Fruit fly (Drosophila melanogaster) whole organism, pupa: Measurements from ENCODE around the gene B52.

ENCODE experiments used
- CG10348 ChIP-seq: fragments of 200-800 bp; sonication (Bioruptor generic); IDR thresholded peaks from 2 replicates; pipeline ENCODE4 v1.3.6; 2022; ENCODE audit warnings: missing biosample characterization, missing genetic modification characterization
- CG12605 ChIP-seq: fragments of 200-800 bp; sonication (Bioruptor generic); IDR thresholded peaks from 2 replicates; pipeline ENCODE4 v1.3.6; 2022; ENCODE audit warnings: missing biosample characterization, missing genetic modification characterization
- CG13204 ChIP-seq: fragments of 200-800 bp; sonication (Bioruptor generic); optimal IDR thresholded peaks from 2 replicates; lab custom pipeline; 2018; ENCODE audit warnings: missing biosample characterization, mild to moderate bottlenecking, missing genetic modification characterization, moderate library complexity
- CG14655 ChIP-seq: fragments of 200-800 bp; sonication (Bioruptor generic); optimal IDR thresholded peaks from 3 replicates; lab custom pipeline; 2017; ENCODE audit warnings: mild to moderate bottlenecking, missing biosample characterization, missing genetic modification reagents, missing genetic modification characterization
- CG15710 ChIP-seq: fragments of 200-800 bp; sonication (Bioruptor generic); optimal IDR thresholded peaks from 2 replicates; lab custom pipeline; 2018; ENCODE audit warnings: missing biosample characterization, mild to moderate bottlenecking, missing genetic modification characterization, moderate library complexity
- CG17806 ChIP-seq: fragments of 200-800 bp; sonication (Bioruptor generic); optimal IDR thresholded peaks from 2 replicates; lab custom pipeline; 2018; ENCODE audit warnings: missing biosample characterization, mild to moderate bottlenecking, missing genetic modification characterization, moderate library complexity
- CG32121 ChIP-seq: fragments of 200-800 bp; sonication (Bioruptor generic); IDR thresholded peaks from 2 replicates; pipeline ENCODE4 v1.3.6; 2022; ENCODE audit warnings: missing biosample characterization, missing genetic modification characterization
- CG34367 ChIP-seq: fragments of 200-800 bp; sonication (Bioruptor generic); optimal IDR thresholded peaks from 2 replicates; lab custom pipeline; 2018; ENCODE audit warnings: missing biosample characterization, mild to moderate bottlenecking, missing genetic modification characterization
- CG4496 ChIP-seq: fragments of 200-800 bp; sonication (Bioruptor generic); IDR thresholded peaks from 3 replicates; pipeline ENCODE4 v1.3.6; 2022; ENCODE audit warnings: missing biosample characterization, missing genetic modification characterization
- CG8159 ChIP-seq: fragments of 200-800 bp; sonication (Bioruptor generic); optimal IDR thresholded peaks from 3 replicates; lab custom pipeline; 2018; ENCODE audit warnings: missing biosample characterization, mild to moderate bottlenecking, missing genetic modification characterization, moderate library complexity
- CG8301 ChIP-seq: fragments of 200-800 bp; sonication (Bioruptor generic); optimal IDR thresholded peaks from 2 replicates; lab custom pipeline; 2018; ENCODE audit warnings: missing biosample characterization, mild to moderate bottlenecking, missing genetic modification characterization
- CG9948 ChIP-seq: fragments of 200-800 bp; sonication (Bioruptor generic); optimal IDR thresholded peaks from 2 replicates; lab custom pipeline; 2018; ENCODE audit warnings: missing biosample characterization, mild to moderate bottlenecking, missing genetic modification characterization, moderate library complexity
- D1 ChIP-seq: fragments of 200-800 bp; sonication (Bioruptor generic); optimal IDR thresholded peaks from 2 replicates; lab custom pipeline; 2018; ENCODE audit warnings: missing biosample characterization, mild to moderate bottlenecking, missing genetic modification characterization, moderate library complexity
- EcR ChIP-seq: fragments of 200-800 bp; sonication (Bioruptor generic); optimal IDR thresholded peaks from 3 replicates; lab custom pipeline; 2019; ENCODE audit warnings: missing biosample characterization, missing genetic modification characterization, mild to moderate bottlenecking, moderate library complexity, missing genetic modification reagents
- Ets98B ChIP-seq: fragments of 200-800 bp; sonication (Bioruptor generic); IDR thresholded peaks from 2 replicates; pipeline ENCODE4 v1.3.6; 2022; ENCODE audit warnings: missing biosample characterization, missing genetic modification characterization
- Pif1A ChIP-seq: fragments of 200-800 bp; sonication (Bioruptor generic); optimal IDR thresholded peaks from 3 replicates; lab custom pipeline; 2016; ENCODE audit warnings: missing biosample characterization, missing genetic modification characterization
- Pif1B ChIP-seq: fragments of 200-800 bp; sonication (Bioruptor generic); optimal IDR thresholded peaks from 3 replicates; lab custom pipeline; 2016; ENCODE audit warnings: missing biosample characterization, missing genetic modification characterization
- Snoo ChIP-seq: fragments of 200-800 bp; sonication (Bioruptor generic); optimal IDR thresholded peaks from 3 replicates; lab custom pipeline; 2017; ENCODE audit warnings: missing biosample characterization, mild to moderate bottlenecking, missing genetic modification characterization, inconsistent platforms
- fd96Ca ChIP-seq: fragments of 200-800 bp; sonication (Bioruptor generic); IDR thresholded peaks from 3 replicates; pipeline ENCODE4 v1.3.6; 2022; ENCODE audit warnings: missing biosample characterization, missing genetic modification characterization
- gl ChIP-seq: fragments of 200-800 bp; sonication (Bioruptor generic); optimal IDR thresholded peaks from 2 replicates; lab custom pipeline; 2018; ENCODE audit warnings: missing biosample characterization, mild to moderate bottlenecking, missing genetic modification characterization
- rn ChIP-seq: fragments of 200-800 bp; sonication (Bioruptor generic); IDR thresholded peaks from 2 replicates; pipeline ENCODE4 v1.3.6; 2022; ENCODE audit warnings: missing biosample characterization, missing genetic modification characterization

B52 gene

DNA sequence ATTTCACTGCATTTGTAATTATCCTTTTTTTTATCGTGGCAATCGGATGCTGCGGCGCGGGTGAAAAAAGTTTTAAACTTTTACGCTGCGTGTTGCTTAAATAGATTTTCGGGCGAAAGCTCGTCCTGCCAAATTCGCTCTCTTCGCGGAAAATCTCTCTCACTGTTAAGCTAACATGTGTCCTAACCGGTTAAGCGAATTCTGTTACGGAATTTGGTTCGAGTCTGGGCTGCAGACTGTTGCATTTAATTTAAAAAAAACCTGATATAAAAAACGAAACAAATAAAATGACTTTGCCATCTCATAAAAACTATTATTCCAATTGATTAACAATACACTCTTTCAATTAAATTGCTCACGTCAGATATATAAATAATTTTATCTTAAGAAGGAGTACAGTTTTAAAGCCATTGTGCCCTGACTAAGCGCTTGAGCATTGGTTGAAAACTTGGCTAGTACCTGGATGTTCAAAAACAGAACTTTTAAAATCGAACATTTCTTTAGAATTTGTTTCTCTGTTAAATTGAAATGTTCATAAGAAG, 13.5 kb downstream of the B52 start, which contains the start of gene Task6:
Gene Task6 (minus strand): TSS at position 51 of the 542 bp plus-strand sequence.
- TF ChIP-seq CG14655 (GFP tag; lab: Kevin White, UChicago): no peak
- no peak for TF ChIP-seq Pif1A
- TF ChIP-seq Ets98B (GFP tag; lab: Robert Waterston, UW): no peak
- no peak for TF ChIP-seq EcR (GFP tag; lab: Kevin White, UChicago)
- no peak for TF ChIP-seq CG8159 (tag; lab: Kevin White, UChicago)
- no peak for TF ChIP-seq CG15710 (tag; lab: Kevin White, UChicago)
- no peak for TF ChIP-seq Snoo (tag; lab: Kevin White, UChicago)
- TF ChIP-seq rn: no peak
- no peak for TF ChIP-seq fd96Ca
- no peak for TF ChIP-seq CG17806 (tag; lab: Kevin White, UChicago)
- no peak for TF ChIP-seq D1 (tag; lab: Kevin White, UChicago)
- no peak for TF ChIP-seq CG13204 (GFP tag; lab: Kevin White, UChicago)
- TF ChIP-seq CG4496: no peak
- TF ChIP-seq gl (tag; lab: Kevin White, UChicago): no peak
- no peak for TF ChIP-seq CG12605 (GFP tag; lab: Robert Waterston, UW)

dm6 chr3R:13676137-13677086, 15.3 kb downstream of the B52 start, which contains the start of the genes Lkb1 and CG9588:
Lkb1 (plus strand) TSS chr3R:13676549.
CG9588 (minus strand) TSS chr3R:13676681.
- TF ChIP-seq Pif1A: peak; percentile 80
- TF ChIP-seq CG13204 (GFP tag; lab: Kevin White, UChicago): no peak
- peak; percentile 66 for TF ChIP-seq CG8301
- no peak for TF ChIP-seq D1 (tag; lab: Kevin White, UChicago)
- TF ChIP-seq Ets98B (GFP tag; lab: Robert Waterston, UW): peak; percentile 87
- peak; percentile 60 for TF ChIP-seq CG15710 (tag; lab: Kevin White, UChicago)
- TF ChIP-seq CG32121 (GFP tag; lab: Robert Waterston, UW): peak; percentile 80
- peak; percentile 47; the same call in 1 of the 2 replicates for TF ChIP-seq CG10348 (GFP tag; lab: Robert Waterston, UW)
- no peak for TF ChIP-seq EcR (GFP tag; lab: Kevin White, UChicago)
- TF ChIP-seq Pif1B (GFP tag; lab: Kevin White, UChicago): peak; percentile 74
- TF ChIP-seq CG8159 (tag; lab: Kevin White, UChicago): peak; percentile 59
- TF ChIP-seq rn: peak; percentile 75
- TF ChIP-seq CG4496: peak; percentile 94
- TF ChIP-seq CG9948: peak; percentile 61
- peak; percentile 69 for TF ChIP-seq CG17806 (tag; lab: Kevin White, UChicago)
- peak; percentile 78 for TF ChIP-seq CG12605 (GFP tag; lab: Robert Waterston, UW)
- peak; percentile 88 for TF ChIP-seq fd96Ca
- no peak for TF ChIP-seq CG14655 (GFP tag; lab: Kevin White, UChicago)
- peak; percentile 62 for TF ChIP-seq Snoo (tag; lab: Kevin White, UChicago)
- peak; percentile 66 for TF ChIP-seq CG34367 (tag; lab: Kevin White, UChicago)
- TF ChIP-seq gl (tag; lab: Kevin White, UChicago): peak; percentile 23

DNA sequence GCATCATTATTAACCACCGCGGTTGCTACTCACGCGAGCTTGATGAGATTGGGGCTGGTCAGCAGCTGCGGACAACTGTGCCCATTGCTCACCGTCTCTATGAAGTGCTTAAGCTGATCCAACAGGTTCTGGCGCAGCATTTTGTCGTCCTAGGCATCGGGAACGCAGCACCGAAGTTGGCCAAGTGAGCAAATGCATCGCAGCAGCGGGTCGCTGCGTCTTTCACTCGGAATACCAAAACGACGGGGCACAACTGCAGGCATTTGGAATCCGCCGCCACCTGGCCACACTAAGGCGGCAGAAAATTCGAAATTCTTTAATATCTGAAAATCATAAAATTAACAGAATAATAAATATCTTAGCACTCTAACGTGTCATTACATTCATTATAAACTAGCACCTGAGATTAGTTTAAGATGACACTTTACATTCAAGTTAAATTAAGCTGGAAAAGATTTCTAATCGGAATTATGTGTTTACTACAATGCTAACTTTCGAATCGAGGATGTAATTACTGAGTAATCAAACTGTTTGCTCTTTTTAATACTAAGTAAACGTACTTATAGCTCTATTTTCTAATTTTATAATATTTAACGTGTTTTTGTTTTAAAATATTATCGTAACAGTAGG, 22.0 kb downstream of the B52 start:
- TF ChIP-seq Pif1B (GFP tag; lab: Kevin White, UChicago) (no peak), CG13204 (GFP tag; lab: Kevin White, UChicago) (no peak), Ets98B (GFP tag; lab: Robert Waterston, UW) (no peak), CG17806 (tag; lab: Kevin White, UChicago) (no peak), CG8159 (tag; lab: Kevin White, UChicago) (no peak), CG15710 (tag; lab: Kevin White, UChicago) (no peak), CG9948 (no peak), rn (no peak), fd96Ca (no peak), Snoo (tag; lab: Kevin White, UChicago) (no peak), CG10348 (GFP tag; lab: Robert Waterston, UW) (no peak), CG32121 (GFP tag; lab: Robert Waterston, UW) (no peak), D1 (tag; lab: Kevin White, UChicago) (no peak), CG14655 (GFP tag; lab: Kevin White, UChicago) (no peak), CG4496 (no peak), Pif1A (no peak), CG8301 (no peak), CG34367 (tag; lab: Kevin White, UChicago) (no peak), CG12605 (GFP tag; lab: Robert Waterston, UW) (no peak), EcR (GFP tag; lab: Kevin White, UChicago) (no peak)

DNA sequence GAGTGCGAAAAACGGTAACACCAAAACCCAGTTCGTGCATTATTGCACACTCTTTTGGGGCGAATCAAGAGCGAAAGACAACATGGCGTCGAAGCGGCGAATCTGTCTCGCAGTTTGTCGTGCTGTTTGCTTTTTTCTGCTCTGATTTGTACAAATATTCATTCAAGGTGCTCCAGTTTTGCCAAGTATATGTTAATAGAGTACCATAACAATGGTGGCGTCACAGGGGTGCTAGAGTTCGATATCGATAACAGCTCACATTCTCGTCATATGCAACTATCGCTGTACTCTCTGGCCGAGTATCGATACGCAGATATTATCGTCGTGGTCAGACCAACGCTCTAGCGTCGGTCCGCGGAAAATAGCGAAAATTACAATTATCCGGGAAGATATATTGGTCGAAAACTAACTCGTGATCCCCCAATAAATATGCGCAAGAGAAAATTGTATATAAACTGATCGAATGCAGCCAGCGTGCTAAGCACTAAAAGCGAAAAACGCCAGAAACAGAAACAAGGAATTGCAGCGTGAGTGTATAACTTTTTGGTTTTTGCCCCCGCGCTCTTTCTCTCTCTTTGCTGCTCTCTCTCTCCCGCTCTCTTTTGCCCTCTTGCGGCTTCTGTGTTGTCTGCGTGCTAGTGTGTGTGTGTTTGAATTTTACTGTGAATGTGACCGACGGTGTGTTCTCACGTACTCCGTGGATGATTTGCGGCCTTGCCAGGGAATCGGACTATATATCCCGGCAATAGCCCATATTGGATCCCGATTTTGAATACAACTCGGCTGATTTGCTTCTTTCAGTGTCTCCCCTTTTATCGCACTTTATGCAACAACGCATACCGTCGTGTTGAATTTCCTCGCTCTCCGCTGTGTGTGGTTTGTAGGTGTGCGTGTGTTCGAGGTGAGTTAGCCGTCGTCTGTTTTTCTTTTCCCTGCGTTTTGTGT, 22.8 kb downstream of the B52 start, which contains the start of gene flfl:
Gene flfl (plus strand): TSS at position 298 of the 945 bp plus-strand sequence.
- peak; percentile 13 for TF ChIP-seq CG8159 (tag; lab: Kevin White, UChicago)
- no peak for TF ChIP-seq CG12605 (GFP tag; lab: Robert Waterston, UW)
- peak; percentile 34 for TF ChIP-seq EcR (GFP tag; lab: Kevin White, UChicago)
- peak; percentile 19 for TF ChIP-seq gl (tag; lab: Kevin White, UChicago)
- TF ChIP-seq, all 21 proteins: peak for 3
